Worm (Caenorhabditis elegans): ENCODE measurements around the gene nlp-1.
A peak's percentile ranks its signal among the peaks of the same experiment; 100 is the strongest.

Gene nlp-1

DNA sequence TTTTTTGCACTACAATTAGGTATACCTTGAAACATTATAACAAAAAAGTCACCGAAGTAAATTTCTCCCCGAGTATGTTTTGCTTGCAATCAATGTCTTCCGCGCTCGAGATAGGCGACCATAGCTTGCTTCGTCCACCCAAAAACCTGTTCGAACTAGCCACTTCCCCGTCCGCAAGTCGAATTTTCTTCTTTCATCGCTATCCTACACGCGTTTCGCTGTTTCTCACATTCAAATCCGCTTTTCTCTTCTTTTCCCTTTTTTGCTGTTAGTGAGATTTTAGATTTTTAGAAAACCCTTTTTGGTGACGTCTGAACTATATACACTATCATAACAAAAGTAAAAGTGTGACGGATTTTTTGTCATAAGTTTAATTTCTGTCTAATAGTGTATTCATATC, 45.9 kb downstream of the nlp-1 start:
- no peak for TF ChIP-seq nhr-90 (tag; optimal IDR thresholded peaks at IDR 0.05; ENCODE audit: poor library complexity)
- peak; percentile 95 for TF ChIP-seq blmp-1 (tag; optimal IDR thresholded peaks at IDR 0.05)
- peak; percentile 18 for TF ChIP-seq lin-14 (GFP tag; optimal IDR thresholded peaks at IDR 0.05)
- no peak for TF ChIP-seq fkh-4 (tag; optimal IDR thresholded peaks at IDR 0.05; ENCODE audit: borderline replicate concordance)
- no peak for TF ChIP-seq efl-1 (optimal IDR thresholded peaks at IDR 0.05)
- TF ChIP-seq efl-1 (GFP tag; optimal IDR thresholded peaks at IDR 0.05 in 1 of 2): peak in 1 of 2 experiments; percentile 83
